Worm (Caenorhabditis elegans) whole organism, L1 larva: ENCODE measurements around the gene Y82E9BL.6.

ENCODE experiments used
- efl-1 ChIP-seq, 4 experiments: fragments of 150-350 bp; optimal IDR thresholded peaks in 3 of 4; peaks in 1 of 4; 1 replicate in 1 of 4; 2 replicates in 3 of 4; lab custom pipeline; 2014; ENCODE audit warnings: missing biosample characterization in 2 of 4, missing genetic modification characterization in 2 of 4, missing genetic modification reagents in 2 of 4
- elt-2 ChIP-seq: sonication (generic microtip); optimal IDR thresholded peaks from 2 replicates; lab custom pipeline; 2016; ENCODE audit warnings: missing genetic modification characterization, mild to moderate bottlenecking, inconsistent platforms, missing compliant biosample characterization, missing genetic modification reagents
- lin-35 ChIP-seq, 2 experiments: fragments of 150-350 bp; optimal IDR thresholded peaks; 2 replicates each; lab custom pipeline; 2014; ENCODE audit warnings: missing biosample characterization in 2 of 2, missing genetic modification characterization in 2 of 2, missing genetic modification reagents in 2 of 2
- lsy-2 ChIP-seq, 2 experiments: fragments of 150-350 bp; optimal IDR thresholded peaks; 2 replicates each; lab custom pipeline; 2014; ENCODE audit warnings: missing biosample characterization in 2 of 2, missing genetic modification characterization in 2 of 2

ce11 chrIII:1314283-1314682 is 31.3 kb downstream of the Y82E9BL.6 start:
- TF ChIP-seq elt-2 (tag; lab: Kevin White, UChicago) (no peak), lsy-2 (tag; optimal IDR thresholded peaks at IDR 0.05; lab: Kevin White, UChicago) (no peak), lin-35 (GFP tag; optimal IDR thresholded peaks at IDR 0.05; lab: Kevin White, UChicago) (no peak), efl-1 (optimal IDR thresholded peaks at IDR 0.05; lab: Kevin White, UChicago) (no peak), efl-1 (GFP tag; optimal IDR thresholded peaks at IDR 0.05 in 1 of 2; lab: Kevin White, UChicago) (peak in 1 of 2 experiments; percentile 24)
